Worm (Caenorhabditis elegans) whole organism, mixed stage, embryonic: ENCODE results near the gene odr-3.

Source experiments
- M03D4.4 ChIP-seq: sonication (generic microtip); optimal IDR thresholded peaks from 2 replicates; lab custom pipeline; 2017; ENCODE audit warnings: mild to moderate bottlenecking, missing genetic modification characterization, missing compliant biosample characterization
- blmp-1 ChIP-seq: fragments of 150-350 bp; optimal IDR thresholded peaks from 2 replicates; lab custom pipeline; 2014; ENCODE audit warnings: missing biosample characterization, missing genetic modification characterization
- ceh-39 ChIP-seq: fragments of 150-350 bp; optimal IDR thresholded peaks from 2 replicates; lab custom pipeline; 2014; ENCODE audit warnings: missing biosample characterization, missing genetic modification characterization
- ceh-43 ChIP-seq: fragments of 200-800 bp; sonication (Bioruptor generic); optimal IDR thresholded peaks from 2 replicates; lab custom pipeline; 2018; ENCODE audit warnings: mild to moderate bottlenecking, missing genetic modification characterization, moderate library complexity, missing compliant biosample characterization
- ceh-83 ChIP-seq: fragments of 200-800 bp; sonication (Bioruptor generic); optimal IDR thresholded peaks from 2 replicates; lab custom pipeline; 2018; ENCODE audit warnings: mild to moderate bottlenecking, missing genetic modification characterization, missing compliant biosample characterization
- cnd-1 ChIP-seq: fragments of 200-800 bp; sonication (Bioruptor generic); optimal IDR thresholded peaks from 2 replicates; lab custom pipeline; 2018; ENCODE audit warnings: mild to moderate bottlenecking, missing genetic modification characterization, missing compliant biosample characterization
- elt-1 ChIP-seq: sonication (generic microtip); optimal IDR thresholded peaks from 2 replicates; lab custom pipeline; 2017; ENCODE audit warnings: missing genetic modification characterization, mild to moderate bottlenecking, missing compliant biosample characterization, antibody characterized with exemption, moderate library complexity, borderline replicate concordance; ENCODE audit not compliant: insufficient read depth
- elt-3 ChIP-seq: fragments of 150-350 bp; optimal IDR thresholded peaks from 2 replicates; lab custom pipeline; 2014; ENCODE audit warnings: missing biosample characterization, missing genetic modification characterization
- ham-2 ChIP-seq: fragments of 200-800 bp; sonication (Bioruptor generic); optimal IDR thresholded peaks from 2 replicates; lab custom pipeline; 2018; ENCODE audit warnings: mild to moderate bottlenecking, missing genetic modification characterization, missing compliant biosample characterization
- hlh-1 ChIP-seq: fragments of 150-350 bp; optimal IDR thresholded peaks from 2 replicates; lab custom pipeline; 2014; ENCODE audit warnings: missing biosample characterization, missing genetic modification reagents, missing genetic modification characterization
- lin-13 ChIP-seq: fragments of 150-350 bp; optimal IDR thresholded peaks from 2 replicates; lab custom pipeline; 2014; ENCODE audit warnings: missing biosample characterization, missing genetic modification characterization
- lin-32 ChIP-seq: fragments of 200-800 bp; sonication (Bioruptor generic); optimal IDR thresholded peaks from 2 replicates; lab custom pipeline; 2018; ENCODE audit warnings: mild to moderate bottlenecking, missing genetic modification characterization, missing compliant biosample characterization
- lsy-2 ChIP-seq: fragments of 150-350 bp; optimal IDR thresholded peaks from 2 replicates; lab custom pipeline; 2014; ENCODE audit warnings: missing biosample characterization, missing genetic modification characterization
- mab-5 ChIP-seq: fragments of 150-350 bp; optimal IDR thresholded peaks from 2 replicates; lab custom pipeline; 2014; ENCODE audit warnings: missing biosample characterization, missing genetic modification characterization
- mep-1 ChIP-seq: fragments of 150-350 bp; optimal IDR thresholded peaks from 2 replicates; lab custom pipeline; 2017; ENCODE audit warnings: missing biosample characterization, missing genetic modification reagents, missing genetic modification characterization, inconsistent platforms
- mls-2 ChIP-seq: sonication (generic microtip); optimal IDR thresholded peaks from 2 replicates; lab custom pipeline; 2016; ENCODE audit warnings: mild to moderate bottlenecking, missing genetic modification characterization, moderate library complexity, missing compliant biosample characterization
- nhr-2 ChIP-seq: fragments of 150-350 bp; optimal IDR thresholded peaks from 2 replicates; lab custom pipeline; 2014; ENCODE audit warnings: missing biosample characterization, missing genetic modification characterization
- nhr-237 ChIP-seq: fragments of 150-350 bp; optimal IDR thresholded peaks from 2 replicates; lab custom pipeline; 2014; ENCODE audit warnings: missing biosample characterization, missing genetic modification characterization
- nhr-28 ChIP-seq: fragments of 150-350 bp; optimal IDR thresholded peaks from 2 replicates; lab custom pipeline; 2014; ENCODE audit warnings: missing biosample characterization, missing genetic modification characterization
- pha-4 ChIP-seq: fragments of 150-350 bp; optimal IDR thresholded peaks from 2 replicates; lab custom pipeline; 2018; ENCODE audit warnings: missing biosample characterization, missing genetic modification reagents, missing genetic modification characterization
- sem-2 ChIP-seq: fragments of 200-800 bp; sonication (Bioruptor generic); optimal IDR thresholded peaks from 2 replicates; lab custom pipeline; 2018; ENCODE audit warnings: mild to moderate bottlenecking, missing genetic modification characterization, missing compliant biosample characterization
- snpc-4 ChIP-seq: fragments of 150-350 bp; optimal IDR thresholded peaks from 2 replicates; lab custom pipeline; 2014; ENCODE audit warnings: missing biosample characterization, missing genetic modification characterization
- sptf-1 ChIP-seq: sonication (generic microtip); optimal IDR thresholded peaks from 2 replicates; lab custom pipeline; 2017; ENCODE audit warnings: mild to moderate bottlenecking, missing genetic modification characterization, moderate library complexity, missing compliant biosample characterization
- tbx-8 ChIP-seq: fragments of 200-800 bp; sonication (Bioruptor generic); optimal IDR thresholded peaks from 2 replicates; lab custom pipeline; 2018; ENCODE audit warnings: mild to moderate bottlenecking, missing genetic modification characterization, moderate library complexity, missing compliant biosample characterization
- unc-120 ChIP-seq: sonication (generic microtip); optimal IDR thresholded peaks from 2 replicates; lab custom pipeline; 2017; ENCODE audit warnings: missing genetic modification characterization, missing compliant biosample characterization; ENCODE audit not compliant: poor library complexity, severe bottlenecking
- unc-39 ChIP-seq: fragments of 150-350 bp; optimal IDR thresholded peaks from 2 replicates; lab custom pipeline; 2014; ENCODE audit warnings: missing biosample characterization, missing genetic modification characterization
- unc-62 ChIP-seq: fragments of 150-350 bp; optimal IDR thresholded peaks from 2 replicates; lab custom pipeline; 2014; ENCODE audit warnings: missing biosample characterization, missing genetic modification reagents, missing genetic modification characterization
- zip-8 ChIP-seq: fragments of 150-350 bp; optimal IDR thresholded peaks from 2 replicates; lab custom pipeline; 2014; ENCODE audit warnings: missing biosample characterization, missing genetic modification characterization
- ztf-11 ChIP-seq: fragments of 150-350 bp; optimal IDR thresholded peaks from 2 replicates; lab custom pipeline; 2014; ENCODE audit warnings: missing biosample characterization, missing genetic modification characterization

The odr-3 gene

ce11 chrV:13272275-13272674 is 22.9 kb upstream of the odr-3 start:
- no peak for TF ChIP-seq hlh-1 (tag; lab: Kevin White, UChicago)
- TF ChIP-seq snpc-4 (tag; lab: Kevin White, UChicago), result no peak
- no peak for TF ChIP-seq nhr-28 (tag; lab: Kevin White, UChicago)
- no peak for TF ChIP-seq mep-1 (tag; lab: Kevin White, UChicago)
- TF ChIP-seq sem-2 (GFP tag; lab: Kevin White, UChicago), result no peak

- TF ChIP-seq elt-3 (tag; lab: Kevin White, UChicago) (no peak), ceh-43 (no peak), lin-13 (no peak), tbx-8 (GFP tag; lab: Kevin White, UChicago) (no peak), nhr-2 (tag; lab: Kevin White, UChicago) (no peak), ceh-39 (tag; lab: Kevin White, UChicago) (no peak), lsy-2 (tag; lab: Kevin White, UChicago) (no peak), ztf-11 (tag; lab: Kevin White, UChicago) (no peak), mls-2 (no peak), blmp-1 (tag; lab: Kevin White, UChicago) (no peak), snpc-4 (tag; lab: Kevin White, UChicago) (no peak), M03D4.4 (tag; lab: Kevin White, UChicago) (no peak), nhr-237 (tag; lab: Kevin White, UChicago) (no peak), elt-1 (tag; lab: Kevin White, UChicago) (no peak), sptf-1 (tag; lab: Kevin White, UChicago) (no peak), unc-62 (GFP tag; lab: Kevin White, UChicago) (no peak), ceh-83 (no peak), sem-2 (GFP tag; lab: Kevin White, UChicago) (no peak)
Observed at ce11 chrV:13269228-13269630, 19.9 kb upstream of the odr-3 start.

DNA sequence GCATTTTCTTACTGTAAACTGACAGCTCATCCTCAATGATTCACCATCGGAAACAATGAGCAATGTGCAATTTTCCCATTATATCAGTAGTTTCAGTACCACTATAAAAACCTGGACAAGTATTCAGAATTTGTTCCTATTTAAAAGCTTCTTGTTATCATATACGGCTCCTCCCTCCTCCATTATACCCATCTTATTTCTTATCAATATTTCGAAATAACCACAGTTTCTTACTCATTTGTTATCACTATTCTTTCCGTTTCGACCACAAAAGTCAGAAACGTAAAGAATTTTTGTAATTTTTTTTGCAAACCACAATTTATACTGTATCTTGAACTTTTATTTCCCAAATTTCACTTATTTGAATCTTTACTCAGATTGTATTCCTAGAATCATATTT is 18.7 kb upstream of the odr-3 start:
- no peak for TF ChIP-seq ztf-11 (tag; lab: Kevin White, UChicago)
- no peak for TF ChIP-seq ceh-39 (tag; lab: Kevin White, UChicago)
- TF ChIP-seq hlh-1 (tag; lab: Kevin White, UChicago), result no peak
- TF ChIP-seq lin-13, result no peak
- TF ChIP-seq cnd-1 (tag; lab: Kevin White, UChicago), result no peak
- no peak for TF ChIP-seq zip-8
- TF ChIP-seq pha-4 (tag; lab: Kevin White, UChicago), result no peak
- TF ChIP-seq ceh-43, result no peak
- TF ChIP-seq unc-120 (tag; lab: Kevin White, UChicago), result no peak

DNA sequence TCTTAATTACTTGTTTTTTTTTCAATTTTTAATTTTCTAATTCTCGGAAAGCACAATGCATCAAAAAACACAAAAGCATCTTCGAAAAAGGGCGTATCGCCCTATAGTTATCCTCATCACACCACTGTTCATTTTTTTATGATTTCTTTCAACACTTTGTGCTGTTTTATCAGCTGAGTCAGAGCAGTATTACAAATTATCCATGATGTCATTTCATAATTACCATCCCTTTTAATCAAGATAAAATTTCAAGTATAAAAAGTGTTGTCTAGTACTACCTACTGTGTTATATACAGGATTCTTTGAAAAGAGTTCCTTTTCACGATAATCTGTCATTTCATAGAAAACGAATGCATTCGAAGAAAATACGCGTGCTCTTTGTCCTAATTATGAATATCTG is 17.3 kb upstream of the odr-3 start:
- TF ChIP-seq lsy-2 (tag; lab: Kevin White, UChicago) (no peak), mab-5 (tag; lab: Kevin White, UChicago) (no peak), nhr-28 (tag; lab: Kevin White, UChicago) (no peak), unc-39 (tag; lab: Kevin White, UChicago) (no peak), ham-2 (GFP tag; lab: Kevin White, UChicago) (no peak), ceh-39 (tag; lab: Kevin White, UChicago) (no peak), lin-13 (no peak), nhr-237 (tag; lab: Kevin White, UChicago) (no peak), unc-120 (tag; lab: Kevin White, UChicago) (no peak)
- TF ChIP-seq, all 35 proteins: peak for 0

DNA sequence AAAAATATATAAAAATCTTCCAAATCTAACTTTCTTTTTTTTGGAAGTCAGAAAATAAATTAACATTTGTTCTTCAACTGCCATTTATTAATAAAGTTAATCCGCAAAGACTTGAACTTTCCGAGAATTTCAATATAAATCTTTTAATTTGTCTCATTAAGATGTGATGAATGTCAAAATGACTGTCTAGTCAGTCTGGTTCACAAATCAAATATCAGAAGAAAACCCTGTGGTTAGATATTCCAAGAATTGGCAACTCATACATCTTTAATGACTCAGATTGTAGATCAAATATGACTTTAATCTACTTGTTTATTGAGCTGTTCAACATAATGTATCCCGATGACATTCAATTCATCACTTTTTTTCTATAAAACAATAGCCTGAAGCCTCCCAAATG is 16.3 kb upstream of the odr-3 start:
- no peak for TF ChIP-seq hlh-1 (tag; lab: Kevin White, UChicago)
- no peak for TF ChIP-seq ceh-39 (tag; lab: Kevin White, UChicago)

DNA sequence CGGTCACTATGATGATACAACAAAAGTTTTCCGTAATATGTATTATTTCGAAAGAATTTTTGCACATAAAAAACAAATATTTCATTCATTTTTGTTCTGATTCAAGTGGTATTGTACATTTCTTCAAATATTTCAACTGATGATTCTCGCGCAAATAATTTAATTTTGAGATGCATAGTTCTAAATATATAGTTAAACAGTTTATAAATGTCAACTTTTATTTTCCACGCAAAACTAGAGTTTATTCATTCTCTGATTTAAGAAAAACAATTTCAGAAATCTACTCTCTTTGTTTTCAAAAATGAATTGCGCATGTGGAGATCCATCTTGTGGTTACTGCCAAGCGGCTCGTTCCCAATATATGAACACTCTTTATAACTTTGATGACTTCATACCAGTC is 14.9 kb upstream of the odr-3 start, which contains the start of gene zip-5:
Gene zip-5, plus strand, starts transcription at position 301 of the 400 bp plus-strand sequence.
- TF ChIP-seq lsy-2 (tag; lab: Kevin White, UChicago) (no peak), mep-1 (tag; lab: Kevin White, UChicago) (no peak), snpc-4 (tag; lab: Kevin White, UChicago) (no peak), elt-3 (tag; lab: Kevin White, UChicago) (no peak), sem-2 (GFP tag; lab: Kevin White, UChicago) (no peak), nhr-28 (tag; lab: Kevin White, UChicago) (no peak), ztf-11 (tag; lab: Kevin White, UChicago) (no peak), lin-32 (GFP tag; lab: Kevin White, UChicago) (no peak), lin-13 (no peak), hlh-1 (tag; lab: Kevin White, UChicago) (no peak), zip-8 (no peak), blmp-1 (tag; lab: Kevin White, UChicago) (no peak), ceh-43 (no peak), sptf-1 (tag; lab: Kevin White, UChicago) (no peak), ham-2 (GFP tag; lab: Kevin White, UChicago) (no peak)
